Worm (Caenorhabditis elegans): ENCODE data around the gene Y116F11B.13.

DNA sequence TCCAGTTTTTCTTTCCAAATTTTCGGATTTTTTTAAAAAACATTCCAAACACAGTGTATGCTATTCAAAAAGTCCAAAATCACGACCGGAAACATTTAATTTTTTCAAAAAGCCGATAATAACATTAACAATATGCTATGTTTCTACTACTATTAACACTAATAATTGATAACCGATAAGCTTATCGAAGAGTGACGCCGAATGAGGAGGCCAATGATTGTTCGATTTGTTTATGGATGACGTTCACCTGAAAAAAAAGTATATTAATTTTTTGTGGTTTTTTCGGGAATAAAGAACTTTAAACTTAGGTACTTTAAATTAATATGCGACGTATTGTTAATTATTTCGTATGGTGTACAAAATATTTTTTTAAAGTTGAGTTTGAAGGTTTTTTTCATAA, 15.0 kb downstream of the Y116F11B.13 start:
- no peak for TF ChIP-seq nhr-76 (tag; optimal IDR thresholded peaks at IDR 0.05)
- TF ChIP-seq mab-5 (tag; optimal IDR thresholded peaks at IDR 0.05), result no peak
- no peak for TF ChIP-seq mls-2 (tag; optimal IDR thresholded peaks at IDR 0.05)
- no peak for TF ChIP-seq nhr-237 (tag; optimal IDR thresholded peaks at IDR 0.05)
- no peak for TF ChIP-seq sptf-1 (tag; optimal IDR thresholded peaks at IDR 0.05)
- no peak for TF ChIP-seq lin-32 (GFP tag; optimal IDR thresholded peaks at IDR 0.05)
- no peak for TF ChIP-seq unc-62 (GFP tag; optimal IDR thresholded peaks at IDR 0.05)
- no peak for TF ChIP-seq zip-8 (tag; optimal IDR thresholded peaks at IDR 0.05)
- no peak for TF ChIP-seq pha-4 (tag; optimal IDR thresholded peaks at IDR 0.05)
- TF ChIP-seq blmp-1 (tag; optimal IDR thresholded peaks at IDR 0.05), result no peak
- TF ChIP-seq lsy-2 (tag; optimal IDR thresholded peaks at IDR 0.05), result no peak
- no peak for TF ChIP-seq mep-1 (tag; optimal IDR thresholded peaks at IDR 0.05)

Measured in whole organism, mixed stage, embryonic.